Worm (Caenorhabditis elegans): ENCODE results near the gene nhr-137.
A peak's percentile ranks its signal among the peaks of the same experiment; 100 is the strongest.

Gene nhr-137

DNA sequence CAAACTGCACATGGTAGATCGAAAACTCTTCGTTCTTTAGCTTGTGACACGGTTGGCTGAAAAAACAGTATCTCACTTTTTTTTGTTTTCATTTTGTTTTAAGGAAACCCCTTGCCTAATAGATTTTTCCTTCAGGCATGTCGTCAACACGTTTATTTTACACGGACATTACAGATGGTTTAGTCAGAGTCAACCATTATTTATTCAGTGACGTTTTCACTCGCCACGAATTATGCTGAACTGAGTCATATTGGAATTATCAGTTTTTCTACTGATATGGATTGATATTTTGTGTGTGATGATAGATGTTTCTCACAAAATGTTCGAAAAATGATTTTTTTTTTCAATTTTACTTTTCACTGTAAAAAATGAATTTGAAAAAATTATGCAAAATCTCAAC, 1.3 kb downstream of the nhr-137 start:
- no peak for TF ChIP-seq duxl-1 (tag; optimal IDR thresholded peaks at IDR 0.05; ENCODE audit: poor library complexity)
- peak; percentile 65 for TF ChIP-seq hlh-11 (tag; optimal IDR thresholded peaks at IDR 0.05)
- TF ChIP-seq lin-38 (GFP tag; IDR thresholded peaks at IDR 0.05): no peak
- peak; percentile 85 for TF ChIP-seq pqm-1 (tag; optimal IDR thresholded peaks at IDR 0.05)
- TF ChIP-seq dmd-6 (GFP tag; IDR thresholded peaks at IDR 0.05): peak; percentile 66
- no peak for TF ChIP-seq daf-19 (GFP tag; conservative IDR thresholded peaks at IDR 0.05)
- no peak for TF ChIP-seq gei-8 (GFP tag; optimal IDR thresholded peaks at IDR 0.05)
- no peak for TF ChIP-seq attf-4 (tag; optimal IDR thresholded peaks at IDR 0.05)
- TF ChIP-seq daf-16 (GFP tag; optimal IDR thresholded peaks at IDR 0.05): no peak
- TF ChIP-seq daf-16 (tag; optimal IDR thresholded peaks at IDR 0.05): peak; percentile 91
- TF ChIP-seq cey-2 (tag; optimal IDR thresholded peaks at IDR 0.05; ENCODE audit: borderline replicate concordance, insufficient read depth): no peak
- peak; percentile 54 for TF ChIP-seq dve-1 (tag; optimal IDR thresholded peaks at IDR 0.05; ENCODE audit: insufficient read depth)
- peak; percentile 75 for TF ChIP-seq nhr-28 (tag; optimal IDR thresholded peaks at IDR 0.05)
- no peak for TF ChIP-seq nhr-237 (tag; optimal IDR thresholded peaks at IDR 0.05)
- no peak for TF ChIP-seq nhr-10 (tag; optimal IDR thresholded peaks at IDR 0.05)
- TF ChIP-seq ctbp-1 (GFP tag; IDR thresholded peaks at IDR 0.05): no peak
- no peak for TF ChIP-seq zfp-2 (tag; optimal IDR thresholded peaks at IDR 0.05)

DNA sequence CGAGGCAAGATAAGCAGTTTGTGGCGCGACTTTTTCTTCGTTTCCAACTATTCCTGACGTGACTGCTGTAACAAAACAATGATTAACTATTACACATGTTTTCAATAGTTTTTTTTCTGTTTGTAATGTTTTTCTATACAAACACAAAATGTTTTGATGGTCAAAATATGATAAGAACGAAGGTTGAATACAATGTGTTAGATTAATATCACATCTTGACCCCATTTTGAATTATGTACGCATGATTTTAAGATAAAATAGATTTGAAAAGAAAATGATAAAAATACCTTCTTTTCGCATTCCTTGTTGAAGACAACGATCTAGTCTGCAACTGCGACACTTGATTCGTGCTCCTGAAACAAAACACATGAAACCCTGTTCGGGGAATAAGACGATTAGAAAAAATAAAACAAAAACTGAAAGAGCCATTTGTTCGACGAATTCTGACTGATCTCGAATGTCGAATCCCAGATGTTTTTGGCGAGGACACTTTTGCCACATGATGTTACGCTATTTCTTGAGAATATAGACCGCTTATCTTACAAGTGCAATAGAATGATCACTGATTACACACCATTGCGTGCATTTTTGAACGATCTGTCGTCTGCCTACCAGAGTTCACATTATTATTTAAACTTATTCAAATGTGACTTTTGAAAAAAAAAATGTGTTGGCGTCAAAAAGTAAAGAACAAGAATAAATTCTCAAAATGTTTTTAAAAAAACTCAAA, 3.5 kb downstream of the nhr-137 start:
- TF ChIP-seq Y5F2A.4 (GFP tag; optimal IDR thresholded peaks at IDR 0.05): no peak
- TF ChIP-seq duxl-1 (tag; optimal IDR thresholded peaks at IDR 0.05; ENCODE audit: poor library complexity): no peak
- TF ChIP-seq fos-1 (tag; optimal IDR thresholded peaks at IDR 0.05): no peak
- no peak for TF ChIP-seq T20F7.1 (GFP tag; optimal IDR thresholded peaks at IDR 0.05)
- TF ChIP-seq mep-1 (tag; optimal IDR thresholded peaks at IDR 0.05): no peak
- no peak for TF ChIP-seq R02D3.7 (tag; optimal IDR thresholded peaks at IDR 0.05)
- no peak for TF ChIP-seq ztf-7 (tag; optimal IDR thresholded peaks at IDR 0.05)
- no peak for TF ChIP-seq nhr-111 (GFP tag; optimal IDR thresholded peaks at IDR 0.05)
- TF ChIP-seq unc-62 (GFP tag; optimal IDR thresholded peaks at IDR 0.05 in 1 of 2): no peak
- TF ChIP-seq unc-62 (tag; optimal IDR thresholded peaks at IDR 0.05): no peak
- no peak for TF ChIP-seq mes-2 (tag; optimal IDR thresholded peaks at IDR 0.05; ENCODE audit: poor library complexity, severe bottlenecking)
- TF ChIP-seq nhr-10 (tag; optimal IDR thresholded peaks at IDR 0.05): no peak
- TF ChIP-seq set-16 (GFP tag; IDR thresholded peaks at IDR 0.05): no peak
- TF ChIP-seq nhr-77 (tag; optimal IDR thresholded peaks at IDR 0.05): no peak
- no peak for TF ChIP-seq aha-1 (tag)
- TF ChIP-seq saeg-2 (GFP tag; IDR thresholded peaks at IDR 0.05): no peak
- no peak for TF ChIP-seq daf-16 (GFP tag; optimal IDR thresholded peaks at IDR 0.05)
- TF ChIP-seq daf-16 (tag; optimal IDR thresholded peaks at IDR 0.05): peak; percentile 49
- no peak for TF ChIP-seq D1046.2 (GFP tag; IDR thresholded peaks at IDR 0.05)
- TF ChIP-seq ctbp-1 (GFP tag; IDR thresholded peaks at IDR 0.05): no peak
- TF ChIP-seq nhr-42 (GFP tag; IDR thresholded peaks at IDR 0.05): no peak
- TF ChIP-seq hlh-30 (tag; optimal IDR thresholded peaks at IDR 0.05; ENCODE audit: insufficient read depth): peak; percentile 47
- TF ChIP-seq spr-1 (tag; optimal IDR thresholded peaks at IDR 0.05): no peak
- TF ChIP-seq ZK546.5 (tag; optimal IDR thresholded peaks at IDR 0.05): no peak
- TF ChIP-seq ceh-82 (tag; optimal IDR thresholded peaks at IDR 0.05): no peak
- no peak for TF ChIP-seq lin-39 (tag; optimal IDR thresholded peaks at IDR 0.05)
- TF ChIP-seq hif-1 (tag; optimal IDR thresholded peaks at IDR 0.05): peak in 1 of 2 experiments; percentile 68
- no peak for TF ChIP-seq dmd-8 (GFP tag; IDR thresholded peaks at IDR 0.05)
- no peak for TF ChIP-seq daf-12 (tag; optimal IDR thresholded peaks at IDR 0.05)
- TF ChIP-seq T26A8.4 (GFP tag; IDR thresholded peaks at IDR 0.05): no peak
- TF ChIP-seq nhr-11 (tag; optimal IDR thresholded peaks at IDR 0.05): no peak
- TF ChIP-seq arid-1 (GFP tag; conservative IDR thresholded peaks at IDR 0.05): no peak
- TF ChIP-seq mdl-1 (tag; optimal IDR thresholded peaks at IDR 0.05): peak in 1 of 2 experiments; percentile 36
- peak; percentile 49 for TF ChIP-seq dve-1 (tag; optimal IDR thresholded peaks at IDR 0.05; ENCODE audit: insufficient read depth)
- TF ChIP-seq gei-8 (GFP tag; optimal IDR thresholded peaks at IDR 0.05): no peak
- TF ChIP-seq aly-2 (tag; optimal IDR thresholded peaks at IDR 0.05): no peak
- TF ChIP-seq nhr-25 (tag; optimal IDR thresholded peaks at IDR 0.05; ENCODE audit: borderline replicate concordance, insufficient read depth): no peak
- peak; percentile 81 for TF ChIP-seq hlh-11 (tag; optimal IDR thresholded peaks at IDR 0.05)
- TF ChIP-seq nhr-48 (tag; optimal IDR thresholded peaks at IDR 0.05): peak; percentile 22

Data from whole organism, L4 larva.